Fruit fly (Drosophila melanogaster): Measurements from ENCODE around the gene D2hgdh.

- TF ChIP-seq Clk (GFP tag; optimal IDR thresholded peaks at IDR 0.05) = no peak
- TF ChIP-seq CG33017 (tag; optimal IDR thresholded peaks at IDR 0.05) = peak; percentile 76
- TF ChIP-seq CG7101 (tag; optimal IDR thresholded peaks at IDR 0.05) = peak; percentile 90
- TF ChIP-seq Crg-1 (GFP tag; optimal IDR thresholded peaks at IDR 0.05) = peak; percentile 64
- peak; percentile 68 for TF ChIP-seq Mnt (GFP tag; optimal IDR thresholded peaks at IDR 0.05)
- TF ChIP-seq bab1 (GFP tag; optimal IDR thresholded peaks at IDR 0.05) = peak; percentile 86
- peak; percentile 55 for TF ChIP-seq CG12768 (GFP tag; optimal IDR thresholded peaks at IDR 0.05)
- TF ChIP-seq pad (GFP tag; optimal IDR thresholded peaks at IDR 0.05) = peak; percentile 73
- TF ChIP-seq cnc (optimal IDR thresholded peaks at IDR 0.05) = no peak
- TF ChIP-seq kay (GFP tag; ENCODE audit: borderline replicate concordance) = peak; percentile 74
These were observed 6.1 kb upstream of the D2hgdh start for dm6 chrX:2134965-2135758.
